Fruit fly (Drosophila melanogaster): ENCODE data around the gene eRF3.

dm6 chr2L:12424555-12424954 lies 9.7 kb upstream of the eRF3 start, which contains the start of gene Fam92:
- TF ChIP-seq Ets21C (GFP tag; optimal IDR thresholded peaks at IDR 0.05): peak; percentile 2
- no peak for TF ChIP-seq CG11902 (GFP tag; optimal IDR thresholded peaks at IDR 0.05)
- peak; percentile 69 for TF ChIP-seq lz (GFP tag; optimal IDR thresholded peaks at IDR 0.05)
- TF ChIP-seq svp (GFP tag): no peak
- no peak for TF ChIP-seq dac (GFP tag; optimal IDR thresholded peaks at IDR 0.05)
- TF ChIP-seq Hr39 (GFP tag; optimal IDR thresholded peaks at IDR 0.05): peak; percentile 70
- peak; percentile 2 for TF ChIP-seq CG10669 (GFP tag; optimal IDR thresholded peaks at IDR 0.05)
- TF ChIP-seq Blimp-1 (GFP tag; optimal IDR thresholded peaks at IDR 0.05): no peak

Measured in whole organism, prepupa.